Worm (Caenorhabditis elegans) whole organism, L2 larva: ENCODE results near the gene ptp-4A2.

Experiments used
- C34F6.9 ChIP-seq: fragments of 150-350 bp; optimal IDR thresholded peaks from 2 replicates; lab custom pipeline; 2014; ENCODE audit warnings: missing biosample characterization, missing genetic modification characterization
- R02D3.7 ChIP-seq: fragments of 150-350 bp; optimal IDR thresholded peaks from 2 replicates; lab custom pipeline; 2014; ENCODE audit warnings: missing biosample characterization, missing genetic modification characterization
- Y55F3AM.14 ChIP-seq: fragments of 200-800 bp; sonication (Bioruptor generic); optimal IDR thresholded peaks from 2 replicates; lab custom pipeline; 2018; ENCODE audit warnings: mild to moderate bottlenecking, missing genetic modification characterization, missing compliant biosample characterization
- ZK546.5 ChIP-seq: sonication (generic microtip); optimal IDR thresholded peaks from 2 replicates; lab custom pipeline; 2017; ENCODE audit warnings: missing biosample characterization, missing genetic modification characterization
- alr-1 ChIP-seq: fragments of 150-350 bp; optimal IDR thresholded peaks from 2 replicates; lab custom pipeline; 2014; ENCODE audit warnings: missing biosample characterization, missing genetic modification characterization
- aly-2 ChIP-seq: fragments of 150-350 bp; optimal IDR thresholded peaks from 2 replicates; lab custom pipeline; 2014; ENCODE audit warnings: missing biosample characterization, missing genetic modification characterization
- blmp-1 ChIP-seq: sonication (generic microtip); optimal IDR thresholded peaks from 2 replicates; lab custom pipeline; 2017; ENCODE audit warnings: missing genetic modification characterization, mild to moderate bottlenecking, missing compliant biosample characterization, antibody characterized with exemption, moderate library complexity; ENCODE audit not compliant: insufficient read depth
- ceh-16 ChIP-seq: fragments of 150-350 bp; optimal IDR thresholded peaks from 2 replicates; lab custom pipeline; 2014; ENCODE audit warnings: missing biosample characterization, missing genetic modification characterization
- ceh-82 ChIP-seq: fragments of 150-350 bp; optimal IDR thresholded peaks from 2 replicates; lab custom pipeline; 2014; ENCODE audit warnings: missing biosample characterization, missing genetic modification characterization
- crh-2 ChIP-seq: sonication (generic microtip); optimal IDR thresholded peaks from 2 replicates; lab custom pipeline; 2017; ENCODE audit warnings: missing biosample characterization, missing genetic modification characterization
- dmd-4 ChIP-seq: sonication (generic microtip); optimal IDR thresholded peaks from 2 replicates; lab custom pipeline; 2017; ENCODE audit warnings: missing biosample characterization, missing genetic modification characterization
- egl-27 ChIP-seq: sonication (generic microtip); optimal IDR thresholded peaks from 3 replicates; lab custom pipeline; 2017; ENCODE audit warnings: missing biosample characterization, missing genetic modification reagents, missing genetic modification characterization
- elt-3 ChIP-seq: sonication (generic microtip); optimal IDR thresholded peaks from 2 replicates; lab custom pipeline; 2017; ENCODE audit warnings: missing biosample characterization, missing genetic modification characterization
- fos-1 ChIP-seq: fragments of 150-350 bp; optimal IDR thresholded peaks from 2 replicates; lab custom pipeline; 2014; ENCODE audit warnings: missing biosample characterization, missing genetic modification characterization
- gmeb-1 ChIP-seq: fragments of 150-350 bp; optimal IDR thresholded peaks from 2 replicates; lab custom pipeline; 2014; ENCODE audit warnings: missing biosample characterization, missing genetic modification characterization
- lin-11 ChIP-seq: fragments of 150-350 bp; sonication (generic microtip); optimal IDR thresholded peaks from 2 replicates; lab custom pipeline; 2014; ENCODE audit warnings: missing biosample characterization, missing genetic modification characterization, inconsistent platforms, mixed read lengths
- lin-13 ChIP-seq: fragments of 150-350 bp; optimal IDR thresholded peaks from 2 replicates; lab custom pipeline; 2014; ENCODE audit warnings: missing biosample characterization, missing genetic modification reagents, missing genetic modification characterization
- lin-39 ChIP-seq: fragments of 150-350 bp; optimal IDR thresholded peaks from 2 replicates; lab custom pipeline; 2014; ENCODE audit warnings: missing biosample characterization, missing genetic modification reagents, missing genetic modification characterization
- mab-5 ChIP-seq: fragments of 150-350 bp; optimal IDR thresholded peaks from 2 replicates; lab custom pipeline; 2014; ENCODE audit warnings: missing biosample characterization, missing genetic modification characterization
- mbf-1 ChIP-seq: sonication (generic microtip); optimal IDR thresholded peaks from 2 replicates; lab custom pipeline; 2017; ENCODE audit warnings: missing biosample characterization, missing genetic modification characterization
- nhr-10 ChIP-seq: sonication (generic microtip); optimal IDR thresholded peaks from 2 replicates; lab custom pipeline; 2017; ENCODE audit warnings: missing biosample characterization, missing genetic modification characterization
- nhr-12 ChIP-seq: fragments of 150-350 bp; optimal IDR thresholded peaks from 2 replicates; lab custom pipeline; 2014; ENCODE audit warnings: missing biosample characterization, missing genetic modification characterization
- nhr-129 ChIP-seq: fragments of 150-350 bp; optimal IDR thresholded peaks from 2 replicates; lab custom pipeline; 2014; ENCODE audit warnings: missing biosample characterization, missing genetic modification characterization
- nhr-21 ChIP-seq: fragments of 150-350 bp; optimal IDR thresholded peaks from 2 replicates; lab custom pipeline; 2014; ENCODE audit warnings: missing biosample characterization, missing genetic modification characterization
- nhr-23 ChIP-seq: fragments of 150-350 bp; optimal IDR thresholded peaks from 2 replicates; lab custom pipeline; 2014; ENCODE audit warnings: missing biosample characterization, missing genetic modification reagents, missing genetic modification characterization
- nhr-6 ChIP-seq: fragments of 150-350 bp; optimal IDR thresholded peaks from 2 replicates; lab custom pipeline; 2014; ENCODE audit warnings: missing biosample characterization, missing genetic modification characterization
- nhr-77 ChIP-seq: fragments of 150-350 bp; optimal IDR thresholded peaks from 2 replicates; lab custom pipeline; 2014; ENCODE audit warnings: missing biosample characterization, missing genetic modification characterization
- peb-1 ChIP-seq: fragments of 150-350 bp; optimal IDR thresholded peaks from 2 replicates; lab custom pipeline; 2014; ENCODE audit warnings: missing biosample characterization, missing genetic modification characterization
- sem-4 ChIP-seq: fragments of 150-350 bp; optimal IDR thresholded peaks from 2 replicates; lab custom pipeline; 2014; ENCODE audit warnings: missing biosample characterization, missing genetic modification reagents, missing genetic modification characterization
- skn-1 ChIP-seq: sonication (generic microtip); optimal IDR thresholded peaks from 2 replicates; lab custom pipeline; 2017; ENCODE audit warnings: missing biosample characterization, missing genetic modification characterization
- sma-3 ChIP-seq: sonication (generic microtip); optimal IDR thresholded peaks from 2 replicates; lab custom pipeline; 2016; ENCODE audit warnings: missing genetic modification reagents, missing genetic modification characterization, missing compliant biosample characterization
- snpc-4 ChIP-seq: fragments of 150-350 bp; optimal IDR thresholded peaks from 2 replicates; lab custom pipeline; 2014; ENCODE audit warnings: missing biosample characterization, missing genetic modification characterization
- unc-39 ChIP-seq: fragments of 150-350 bp; optimal IDR thresholded peaks from 2 replicates; lab custom pipeline; 2014; ENCODE audit warnings: missing biosample characterization, missing genetic modification characterization
- unc-62 ChIP-seq: fragments of 150-350 bp; optimal IDR thresholded peaks from 2 replicates; lab custom pipeline; 2014; ENCODE audit warnings: missing biosample characterization, missing genetic modification reagents, missing genetic modification characterization
- zag-1 ChIP-seq: fragments of 150-350 bp; optimal IDR thresholded peaks from 2 replicates; lab custom pipeline; 2014; ENCODE audit warnings: missing biosample characterization, missing genetic modification characterization
- ztf-11 ChIP-seq: sonication (generic microtip); optimal IDR thresholded peaks from 2 replicates; lab custom pipeline; 2017; ENCODE audit warnings: missing biosample characterization, missing genetic modification characterization

ptp-4A2 gene

ce11 chrX:3931350-3931749, 11.8 kb downstream of the ptp-4A2 start, which contains the start of gene adt-3:
Gene adt-3, plus strand, starts transcription at chrX:3931650.
- TF ChIP-seq nhr-6 (tag; lab: Kevin White, UChicago) (no peak), unc-39 (tag; lab: Kevin White, UChicago) (no peak), zag-1 (tag; lab: Kevin White, UChicago) (no peak), nhr-77 (tag; lab: Kevin White, UChicago) (no peak), nhr-12 (tag; lab: Kevin White, UChicago) (no peak), lin-13 (GFP tag; lab: Kevin White, UChicago) (no peak), ceh-16 (no peak), gmeb-1 (tag; lab: Kevin White, UChicago) (no peak), nhr-21 (no peak), elt-3 (tag; lab: Kevin White, UChicago) (no peak), sma-3 (GFP tag; lab: Kevin White, UChicago) (no peak)

- TF ChIP-seq nhr-10 (no peak), zag-1 (tag; lab: Kevin White, UChicago) (no peak), fos-1 (tag; lab: Kevin White, UChicago) (no peak), crh-2 (tag; lab: Kevin White, UChicago) (no peak), nhr-129 (no peak), ztf-11 (tag; lab: Kevin White, UChicago) (no peak), ceh-82 (no peak), snpc-4 (no peak), nhr-23 (tag; lab: Kevin White, UChicago) (no peak), ZK546.5 (tag; lab: Kevin White, UChicago) (no peak), nhr-12 (tag; lab: Kevin White, UChicago) (no peak), peb-1 (tag; lab: Kevin White, UChicago) (no peak)
Measured at ce11 chrX:3925776-3926175, 17.3 kb downstream of the ptp-4A2 start, which contains the start of gene T22B2.1. Gene T22B2.1, plus strand, starts transcription at chrX:3926076.

DNA sequence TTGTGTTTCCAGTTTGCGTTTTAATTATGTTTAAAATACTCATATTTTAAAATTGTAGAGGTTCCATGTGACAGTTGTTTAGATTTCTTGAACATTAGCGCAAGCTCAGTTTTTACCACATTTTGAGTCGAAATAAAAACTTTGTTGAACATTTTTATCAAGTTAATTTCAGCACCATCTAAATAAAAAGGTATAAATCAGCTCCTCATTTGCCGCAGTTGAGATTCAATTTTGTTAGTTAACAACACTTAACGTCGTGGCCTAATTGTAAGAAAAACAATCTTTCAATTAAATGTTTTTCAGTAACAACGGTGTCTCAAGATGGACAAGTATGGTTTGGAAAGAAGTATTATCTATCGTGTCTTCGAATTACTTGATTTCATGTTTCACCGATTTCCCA, 22.4 kb downstream of the ptp-4A2 start:
- no peak for TF ChIP-seq alr-1
- TF ChIP-seq nhr-10: no peak
- no peak for TF ChIP-seq zag-1 (tag; lab: Kevin White, UChicago)
- no peak for TF ChIP-seq egl-27 (tag; lab: Kevin White, UChicago)
- no peak for TF ChIP-seq nhr-129

ce11 chrX:3920101-3920500, 23.0 kb downstream of the ptp-4A2 start, which contains the start of gene T22B2.2:
Gene T22B2.2, plus strand, starts transcription at chrX:3920401.
- no peak for TF ChIP-seq nhr-129
- TF ChIP-seq fos-1 (tag; lab: Kevin White, UChicago): no peak
- TF ChIP-seq nhr-6 (tag; lab: Kevin White, UChicago): no peak
- no peak for TF ChIP-seq ztf-11 (tag; lab: Kevin White, UChicago)
- TF ChIP-seq aly-2 (tag; lab: Kevin White, UChicago): no peak
- TF ChIP-seq lin-13 (GFP tag; lab: Kevin White, UChicago): no peak
- no peak for TF ChIP-seq sma-3 (GFP tag; lab: Kevin White, UChicago)
- no peak for TF ChIP-seq ceh-82
- no peak for TF ChIP-seq R02D3.7

- TF ChIP-seq mab-5: no peak
- no peak for TF ChIP-seq unc-39 (tag; lab: Kevin White, UChicago)
- TF ChIP-seq nhr-21: no peak
- no peak for TF ChIP-seq nhr-23 (tag; lab: Kevin White, UChicago)
- TF ChIP-seq Y55F3AM.14: no peak
- no peak for TF ChIP-seq mbf-1 (tag; lab: Kevin White, UChicago)
- TF ChIP-seq nhr-6 (tag; lab: Kevin White, UChicago): no peak
- no peak for TF ChIP-seq lin-11 (tag; lab: Kevin White, UChicago)
- no peak for TF ChIP-seq blmp-1 (tag; lab: Kevin White, UChicago)
- TF ChIP-seq ztf-11 (tag; lab: Kevin White, UChicago): no peak
- no peak for TF ChIP-seq ceh-82
- no peak for TF ChIP-seq sem-4
- TF ChIP-seq aly-2 (tag; lab: Kevin White, UChicago): no peak
- no peak for TF ChIP-seq C34F6.9
- no peak for TF ChIP-seq dmd-4 (tag; lab: Kevin White, UChicago)
- no peak for TF ChIP-seq ceh-16
Measured at ce11 chrX:3919689-3920088, 23.4 kb downstream of the ptp-4A2 start.

DNA sequence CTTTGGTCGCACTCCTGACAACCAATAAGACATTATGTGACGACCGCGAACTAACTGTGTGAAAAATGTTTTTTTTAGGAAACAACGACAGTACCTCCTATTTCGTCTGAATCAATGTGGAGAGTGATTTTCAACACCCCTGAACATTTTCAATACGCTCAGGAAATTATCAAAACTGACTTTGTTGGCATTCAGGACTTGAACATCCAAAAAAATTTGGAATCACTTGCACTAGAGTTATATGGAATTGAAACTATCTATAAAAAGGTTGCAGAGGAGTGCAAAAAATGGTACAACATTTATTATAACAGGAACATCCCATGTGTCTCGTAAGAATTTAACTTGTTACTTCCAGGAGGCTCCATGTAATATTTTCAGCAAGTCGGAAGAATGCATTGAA, 24.9 kb downstream of the ptp-4A2 start:
- no peak for TF ChIP-seq alr-1
- TF ChIP-seq snpc-4: no peak
- TF ChIP-seq lin-39 (tag; lab: Kevin White, UChicago): no peak
- TF ChIP-seq zag-1 (tag; lab: Kevin White, UChicago): no peak
- TF ChIP-seq nhr-6 (tag; lab: Kevin White, UChicago): no peak
- TF ChIP-seq unc-62 (GFP tag; lab: Kevin White, UChicago): no peak
- no peak for TF ChIP-seq skn-1 (tag; lab: Kevin White, UChicago)
